Fruit fly (Drosophila melanogaster): Measurements from ENCODE around the gene heca.

Gene heca

dm6 chr3R:30413795-30414194, 136.1 kb downstream of the heca start:
- TF ChIP-seq CG8319 (GFP tag; optimal IDR thresholded peaks at IDR 0.05) = peak; percentile 20
- peak; percentile 70 for TF ChIP-seq esn (GFP tag; optimal IDR thresholded peaks at IDR 0.05)
- TF ChIP-seq Gug (GFP tag; IDR thresholded peaks at IDR 0.05) = no peak
- TF ChIP-seq eg (GFP tag; IDR thresholded peaks at IDR 0.05) = peak; percentile 58
- TF ChIP-seq CG15336 (GFP tag; IDR thresholded peaks at IDR 0.05) = no peak
- TF ChIP-seq CG10669 (GFP tag; optimal IDR thresholded peaks at IDR 0.05) = peak; percentile 50
- TF ChIP-seq CG8632 (GFP tag; optimal IDR thresholded peaks at IDR 0.05) = peak; percentile 30
- peak; percentile 71 for TF ChIP-seq CG31627 (GFP tag; optimal IDR thresholded peaks at IDR 0.05)
- TF ChIP-seq Sox15 (GFP tag; optimal IDR thresholded peaks at IDR 0.05) = peak; percentile 43
- TF ChIP-seq spab (GFP tag; optimal IDR thresholded peaks at IDR 0.05) = peak; percentile 18
- peak; percentile 72 for TF ChIP-seq topi (GFP tag; optimal IDR thresholded peaks at IDR 0.05)
- no peak for TF ChIP-seq CG11294 (GFP tag; IDR thresholded peaks at IDR 0.05)
- peak; percentile 40 for TF ChIP-seq Ets96B (tag; optimal IDR thresholded peaks at IDR 0.05)
- peak; percentile 54 for TF ChIP-seq lz (GFP tag; optimal IDR thresholded peaks at IDR 0.05)
- no peak for TF ChIP-seq fkh (GFP tag; optimal IDR thresholded peaks at IDR 0.05)
- TF ChIP-seq CG6163 (GFP tag; IDR thresholded peaks at IDR 0.05) = peak; percentile 82
- TF ChIP-seq Hr39 (GFP tag; optimal IDR thresholded peaks at IDR 0.05) = peak; percentile 75
- peak; percentile 69 for TF ChIP-seq CG3919 (GFP tag; optimal IDR thresholded peaks at IDR 0.05)
- TF ChIP-seq dac (GFP tag; optimal IDR thresholded peaks at IDR 0.05) = no peak
- TF ChIP-seq cyc (GFP tag; optimal IDR thresholded peaks at IDR 0.05) = peak; percentile 70
- peak; percentile 35 for TF ChIP-seq CG6808 (GFP tag; optimal IDR thresholded peaks at IDR 0.05)
- TF ChIP-seq CG7368 (GFP tag; optimal IDR thresholded peaks at IDR 0.05) = peak; percentile 40
- TF ChIP-seq Lpt (GFP tag; optimal IDR thresholded peaks at IDR 0.05) = no peak
- peak; percentile 49 for TF ChIP-seq Eip75B (GFP tag; optimal IDR thresholded peaks at IDR 0.05)
- TF ChIP-seq salr (GFP tag; optimal IDR thresholded peaks at IDR 0.05) = no peak
- TF ChIP-seq CG34406 (GFP tag; optimal IDR thresholded peaks at IDR 0.05) = no peak
- no peak for TF ChIP-seq Blimp-1 (GFP tag; optimal IDR thresholded peaks at IDR 0.05)
- peak; percentile 78 for TF ChIP-seq Eip78C (GFP tag)
- no peak for TF ChIP-seq CG3032 (tag; optimal IDR thresholded peaks at IDR 0.05)
- no peak for TF ChIP-seq CG4318 (GFP tag; optimal IDR thresholded peaks at IDR 0.05)
- no peak for TF ChIP-seq CG9139 (GFP tag; optimal IDR thresholded peaks at IDR 0.05)
- peak; percentile 49 for TF ChIP-seq Smox (GFP tag; optimal IDR thresholded peaks at IDR 0.05)
- no peak for TF ChIP-seq Eip93F (GFP tag; optimal IDR thresholded peaks at IDR 0.05)
- peak; percentile 56 for TF ChIP-seq Sox102F (GFP tag; optimal IDR thresholded peaks at IDR 0.05)
- TF ChIP-seq net (GFP tag; optimal IDR thresholded peaks at IDR 0.05) = no peak
- TF ChIP-seq achi (GFP tag; optimal IDR thresholded peaks at IDR 0.05) = peak; percentile 49
- peak; percentile 54 for TF ChIP-seq acj6 (GFP tag; optimal IDR thresholded peaks at IDR 0.05)
- TF ChIP-seq Met (GFP tag; optimal IDR thresholded peaks at IDR 0.05) = no peak
- TF ChIP-seq Hr38 (GFP tag; optimal IDR thresholded peaks at IDR 0.05) = no peak
- peak; percentile 80 for TF ChIP-seq svp (GFP tag)
- TF ChIP-seq Hr4 (GFP tag; optimal IDR thresholded peaks at IDR 0.05) = peak; percentile 30
- TF ChIP-seq ss (GFP tag; optimal IDR thresholded peaks at IDR 0.05) = peak in 1 of 2 experiments; percentile 27
- TF ChIP-seq fd59A (GFP tag; optimal IDR thresholded peaks at IDR 0.05) = no peak
- no peak for TF ChIP-seq fd85E (GFP tag; optimal IDR thresholded peaks at IDR 0.05)
- TF ChIP-seq Ets21C (GFP tag; optimal IDR thresholded peaks at IDR 0.05) = peak; percentile 53
- TF ChIP-seq CG16779 (tag; optimal IDR thresholded peaks at IDR 0.05) = no peak
- no peak for TF ChIP-seq CG6276 (GFP tag; optimal IDR thresholded peaks at IDR 0.05)
- TF ChIP-seq CG6854 (GFP tag; optimal IDR thresholded peaks at IDR 0.05) = no peak
- peak; percentile 66 for TF ChIP-seq CG6792 (GFP tag; optimal IDR thresholded peaks at IDR 0.05)
- TF ChIP-seq CG32006 (GFP tag; optimal IDR thresholded peaks at IDR 0.05) = no peak
- TF ChIP-seq CG10631 (GFP tag; optimal IDR thresholded peaks at IDR 0.05) = peak; percentile 22
- peak; percentile 33 for TF ChIP-seq vri (GFP tag; optimal IDR thresholded peaks at IDR 0.05)
- TF ChIP-seq CG11902 (GFP tag; optimal IDR thresholded peaks at IDR 0.05) = peak; percentile 35

All from whole organism, prepupa.